Worm (Caenorhabditis elegans) whole organism, young adult: ENCODE results near the gene mans-4.
A peak's percentile ranks its signal among the peaks of the same experiment; 100 is the strongest.

Source experiments
- B0035.1 ChIP-seq: sonication (generic microtip); optimal IDR thresholded peaks from 2 replicates; lab custom pipeline; 2016; ENCODE audit warnings: missing genetic modification characterization, mild to moderate bottlenecking, missing compliant biosample characterization, missing genotype, missing genetic modification reagents
- B0336.3 ChIP-seq: fragments of 200-800 bp; sonication (Bioruptor generic); IDR thresholded peaks from 2 replicates; pipeline ENCODE4 v1.3.6; 2022; ENCODE audit warnings: missing genetic modification characterization, missing compliant biosample characterization
- C17E4.6 ChIP-seq: fragments of 200-800 bp; sonication (Bioruptor generic); IDR thresholded peaks from 2 replicates; pipeline ENCODE4 v1.3.6; 2022; ENCODE audit warnings: missing genetic modification reagents, missing genetic modification characterization, missing compliant biosample characterization
- F10E7.11 ChIP-seq: sonication (generic microtip); optimal IDR thresholded peaks from 2 replicates; lab custom pipeline; 2017; ENCODE audit warnings: mild to moderate bottlenecking, missing genetic modification characterization, moderate library complexity, missing compliant biosample characterization
- F22D6.2 ChIP-seq: sonication (generic microtip); optimal IDR thresholded peaks from 2 replicates; lab custom pipeline; 2016; ENCODE audit warnings: mild to moderate bottlenecking, missing genetic modification characterization, missing compliant biosample characterization
- F33H1.4 ChIP-seq: fragments of 200-800 bp; sonication (Bioruptor generic); IDR thresholded peaks from 2 replicates; pipeline ENCODE4 v1.3.6; 2022; ENCODE audit warnings: missing genetic modification reagents, missing genetic modification characterization, missing compliant biosample characterization
- F39B2.1 ChIP-seq: fragments of 200-800 bp; sonication (Bioruptor generic); IDR thresholded peaks from 2 replicates; pipeline ENCODE4 v1.3.6; 2022; ENCODE audit warnings: missing genetic modification reagents, missing genetic modification characterization, missing compliant biosample characterization
- T26A5.8 ChIP-seq: sonication (generic microtip); optimal IDR thresholded peaks from 2 replicates; lab custom pipeline; 2016; ENCODE audit warnings: missing genetic modification characterization, missing compliant biosample characterization
- Y53G8AR.9 ChIP-seq: fragments of 200-800 bp; sonication (Bioruptor generic); conservative IDR thresholded peaks from 2 replicates; pipeline ENCODE4 v1.3.6; 2022; ENCODE audit warnings: missing genetic modification reagents, missing genetic modification characterization, missing compliant biosample characterization
- Y79H2A.3 ChIP-seq: fragments of 200-800 bp; sonication (Bioruptor generic); conservative IDR thresholded peaks from 2 replicates; pipeline ENCODE4 v1.3.6; 2022; ENCODE audit warnings: missing genetic modification reagents, missing genetic modification characterization, missing compliant biosample characterization
- ama-1 ChIP-seq, 3 experiments: fragments of 150-350 bp in 1 of 3; sonication (generic microtip) in 2 of 3; optimal IDR thresholded peaks; 2 replicates each; lab custom pipeline; 2014 to 2018; ENCODE audit warnings: missing biosample characterization in 2 of 3, missing genetic modification characterization in 2 of 3, missing genetic modification reagents in 2 of 3
- aptf-2 ChIP-seq: fragments of 200-800 bp; sonication (Bioruptor generic); conservative IDR thresholded peaks from 2 replicates; pipeline ENCODE4 v1.3.6; 2022; ENCODE audit warnings: missing genetic modification reagents, missing genetic modification characterization, missing compliant biosample characterization
- athp-1 ChIP-seq: sonication (generic microtip); optimal IDR thresholded peaks from 2 replicates; lab custom pipeline; 2017; ENCODE audit warnings: mild to moderate bottlenecking, missing genetic modification characterization, missing compliant biosample characterization
- ceh-100 ChIP-seq: fragments of 200-800 bp; sonication (Bioruptor generic); IDR thresholded peaks from 2 replicates; pipeline ENCODE4 v1.3.6; 2022; ENCODE audit warnings: missing genetic modification reagents, missing genetic modification characterization, missing compliant biosample characterization
- ceh-40 ChIP-seq: fragments of 200-800 bp; sonication (Bioruptor generic); IDR thresholded peaks from 2 replicates; pipeline ENCODE4 v1.3.6; 2022; ENCODE audit warnings: missing genetic modification characterization, missing compliant biosample characterization
- dox-1 ChIP-seq: fragments of 200-800 bp; sonication (Bioruptor generic); IDR thresholded peaks from 2 replicates; pipeline ENCODE4 v1.3.6; 2022; ENCODE audit warnings: missing genetic modification reagents, missing genetic modification characterization, missing compliant biosample characterization
- dpl-1 ChIP-seq: fragments of 150-350 bp; optimal IDR thresholded peaks from 2 replicates; lab custom pipeline; 2014; ENCODE audit warnings: missing biosample characterization, missing genetic modification reagents, missing genetic modification characterization
- ekl-4 ChIP-seq: fragments of 200-800 bp; sonication (Bioruptor generic); IDR thresholded peaks from 2 replicates; pipeline ENCODE4 v1.3.6; 2022; ENCODE audit warnings: missing genetic modification reagents, missing genetic modification characterization, missing compliant biosample characterization
- him-1 ChIP-seq: sonication (generic microtip); optimal IDR thresholded peaks from 2 replicates; lab custom pipeline; 2016; ENCODE audit warnings: missing genotype, missing genetic modification reagents, missing genetic modification characterization, missing compliant biosample characterization
- hlh-12 ChIP-seq: sonication (generic microtip); optimal IDR thresholded peaks from 2 replicates; lab custom pipeline; 2016; ENCODE audit warnings: missing genetic modification characterization, missing compliant biosample characterization
- hmg-1.2 ChIP-seq: fragments of 200-800 bp; sonication (Bioruptor generic); IDR thresholded peaks from 2 replicates; pipeline ENCODE4 v1.3.6; 2022; ENCODE audit warnings: missing genetic modification reagents, missing genetic modification characterization, missing compliant biosample characterization
- hmg-20 ChIP-seq: fragments of 200-800 bp; sonication (Bioruptor generic); IDR thresholded peaks from 2 replicates; pipeline ENCODE4 v1.3.6; 2022; ENCODE audit warnings: missing genetic modification reagents, missing genetic modification characterization, missing compliant biosample characterization
- lir-1 ChIP-seq: fragments of 200-800 bp; sonication (Bioruptor generic); conservative IDR thresholded peaks from 2 replicates; pipeline ENCODE4 v1.3.6; 2022; ENCODE audit warnings: missing genetic modification reagents, missing genetic modification characterization, missing compliant biosample characterization
- mcd-1 ChIP-seq: fragments of 200-800 bp; sonication (Bioruptor generic); IDR thresholded peaks from 2 replicates; pipeline ENCODE4 v1.3.6; 2022; ENCODE audit warnings: missing genetic modification reagents, missing genetic modification characterization, missing compliant biosample characterization
- mes-4 ChIP-seq: sonication (generic microtip); optimal IDR thresholded peaks from 2 replicates; lab custom pipeline; 2016; ENCODE audit warnings: missing genotype, missing genetic modification characterization, missing compliant biosample characterization
- mxl-1 ChIP-seq: sonication (generic microtip); optimal IDR thresholded peaks from 2 replicates; lab custom pipeline; 2016; ENCODE audit warnings: missing genetic modification characterization, missing compliant biosample characterization
- nfyb-1 ChIP-seq: fragments of 200-800 bp; sonication (Bioruptor generic); IDR thresholded peaks from 2 replicates; pipeline ENCODE4 v1.3.6; 2022; ENCODE audit warnings: missing genetic modification reagents, missing genetic modification characterization, missing compliant biosample characterization
- nhr-27 ChIP-seq: fragments of 200-800 bp; sonication (Bioruptor generic); optimal IDR thresholded peaks from 2 replicates; lab custom pipeline; 2018; ENCODE audit warnings: mild to moderate bottlenecking, missing genetic modification characterization, moderate library complexity, missing compliant biosample characterization
- nhr-80 ChIP-seq: sonication (generic microtip); optimal IDR thresholded peaks from 2 replicates; lab custom pipeline; 2016; ENCODE audit warnings: missing genetic modification characterization, missing compliant biosample characterization
- rpc-1 ChIP-seq, 2 experiments: fragments of 150-350 bp in 1 of 2; sonication (generic microtip) in 1 of 2; optimal IDR thresholded peaks; 2 replicates each; lab custom pipeline; 2014 to 2018; ENCODE audit warnings: missing biosample characterization in 1 of 2, missing genetic modification characterization in 1 of 2, missing genetic modification reagents in 1 of 2, missing genotype in 1 of 2
- snpc-1.1 ChIP-seq: sonication (generic microtip); optimal IDR thresholded peaks from 2 replicates; lab custom pipeline; 2017; ENCODE audit warnings: missing genetic modification characterization, mild to moderate bottlenecking, missing compliant biosample characterization, antibody characterized with exemption, moderate library complexity, missing genotype, missing genetic modification reagents; ENCODE audit not compliant: insufficient read depth
- somi-1 ChIP-seq: fragments of 200-800 bp; sonication (Bioruptor generic); optimal IDR thresholded peaks from 2 replicates; lab custom pipeline; 2018; ENCODE audit warnings: mild to moderate bottlenecking, missing genetic modification characterization, missing compliant biosample characterization
- sptf-2 ChIP-seq: fragments of 200-800 bp; sonication (Bioruptor generic); optimal IDR thresholded peaks from 2 replicates; lab custom pipeline; 2018; ENCODE audit warnings: mild to moderate bottlenecking, missing genetic modification characterization, missing compliant biosample characterization
- tbp1 ChIP-seq: fragments of 200-800 bp; sonication (Bioruptor generic); optimal IDR thresholded peaks from 2 replicates; lab custom pipeline; 2018; ENCODE audit warnings: mild to moderate bottlenecking, missing genetic modification characterization, missing compliant biosample characterization
- tbx-9 ChIP-seq: sonication (generic microtip); optimal IDR thresholded peaks from 2 replicates; lab custom pipeline; 2016; ENCODE audit warnings: borderline replicate concordance, missing genetic modification characterization, inconsistent platforms, missing compliant biosample characterization
- unc-130 ChIP-seq: sonication (generic microtip); optimal IDR thresholded peaks from 2 replicates; lab custom pipeline; 2016; ENCODE audit warnings: missing genetic modification reagents, missing genetic modification characterization, missing compliant biosample characterization
- zim-3 ChIP-seq: sonication (generic microtip); optimal IDR thresholded peaks from 2 replicates; lab custom pipeline; 2017; ENCODE audit warnings: mild to moderate bottlenecking, missing genetic modification characterization, moderate library complexity, missing compliant biosample characterization
- ztf-18 ChIP-seq: sonication (generic microtip); optimal IDR thresholded peaks from 2 replicates; lab custom pipeline; 2016; ENCODE audit warnings: missing genotype, mild to moderate bottlenecking, missing genetic modification characterization, missing compliant biosample characterization

The mans-4 gene

ce11 chrIV:9074244-9074723, 4.1 kb downstream of the mans-4 start, which contains the start of gene mppb-1 (continued):
- TF ChIP-seq C17E4.6 (no peak), F39B2.1 (GFP tag; lab: Robert Waterston, UW) (no peak), dox-1 (GFP tag; lab: Robert Waterston, UW) (peak; percentile 74), F22D6.2 (peak; percentile 49), hmg-20 (GFP tag; lab: Robert Waterston, UW) (no peak), zim-3 (peak; percentile 44), mes-4 (tag; lab: Kevin White, UChicago) (no peak), ekl-4 (GFP tag; lab: Robert Waterston, UW) (peak; percentile 51), hmg-1.2 (GFP tag; lab: Robert Waterston, UW) (peak; percentile 25; the same call in 1 of the 2 replicates), snpc-1.1 (tag; lab: Kevin White, UChicago) (no peak), F10E7.11 (tag; lab: Kevin White, UChicago) (no peak), him-1 (no peak), tbx-9 (tag; lab: Kevin White, UChicago) (no peak), sptf-2 (GFP tag; lab: Kevin White, UChicago) (no peak), B0336.3 (no peak), hlh-12 (tag; lab: Kevin White, UChicago) (peak; percentile 1), athp-1 (tag; lab: Kevin White, UChicago) (peak; percentile 14), tbp1 (peak; percentile 58), Y53G8AR.9 (GFP tag; lab: Robert Waterston, UW) (no peak), nhr-27 (tag; lab: Kevin White, UChicago) (no peak), ztf-18 (no peak), nfyb-1 (GFP tag; lab: Robert Waterston, UW) (0 out of 2 replicates have a peak, but pooled peaks have one; percentile 39), F33H1.4 (peak; percentile 58), rpc-1 (optimal IDR thresholded peaks at IDR 0.05; lab: Kevin White, UChicago) (no peak), rpc-1 (tag; optimal IDR thresholded peaks at IDR 0.05; lab: Kevin White, UChicago) (no peak), unc-130 (GFP tag; lab: Kevin White, UChicago) (peak; percentile 92), Y79H2A.3 (GFP tag; lab: Robert Waterston, UW) (no peak), somi-1 (GFP tag; lab: Kevin White, UChicago) (no peak), lir-1 (GFP tag; lab: Robert Waterston, UW) (peak; percentile 82), B0035.1 (tag; lab: Kevin White, UChicago) (no peak), ama-1 (optimal IDR thresholded peaks at IDR 0.05; lab: Kevin White, UChicago) (no peak), ama-1 (GFP tag; optimal IDR thresholded peaks at IDR 0.05; lab: Kevin White, UChicago) (no peak), aptf-2 (peak; percentile 82), mxl-1 (tag; lab: Kevin White, UChicago) (no peak), dpl-1 (GFP tag; lab: Kevin White, UChicago) (peak; percentile 82), ceh-40 (GFP tag; lab: Robert Waterston, UW) (no peak), ceh-100 (peak; percentile 50; the same call in 1 of the 2 replicates), T26A5.8 (tag; lab: Kevin White, UChicago) (no peak)

- TF ChIP-seq nhr-80 (tag; lab: Kevin White, UChicago) (peak; percentile 47), mcd-1 (GFP tag; lab: Robert Waterston, UW) (no peak)
Observed at ce11 chrIV:9070188-9070587, 8.2 kb downstream of the mans-4 start.
